Worm (Caenorhabditis elegans) whole organism, L4/young adult: ENCODE data around the gene srr-8.

Experiments used
- W03F9.2 ChIP-seq: fragments of 150-350 bp; optimal IDR thresholded peaks from 2 replicates; lab custom pipeline; 2014; ENCODE audit warnings: missing biosample characterization, missing genetic modification characterization
- dao-5 ChIP-seq: sonication (generic microtip); optimal IDR thresholded peaks from 2 replicates; lab custom pipeline; 2016; ENCODE audit warnings: missing genotype, missing genetic modification characterization, moderate library complexity, missing compliant biosample characterization
- him-1 ChIP-seq: sonication (generic microtip); optimal IDR thresholded peaks from 2 replicates; lab custom pipeline; 2016; ENCODE audit warnings: missing genotype, missing genetic modification reagents, missing genetic modification characterization, missing compliant biosample characterization

The srr-8 gene

DNA sequence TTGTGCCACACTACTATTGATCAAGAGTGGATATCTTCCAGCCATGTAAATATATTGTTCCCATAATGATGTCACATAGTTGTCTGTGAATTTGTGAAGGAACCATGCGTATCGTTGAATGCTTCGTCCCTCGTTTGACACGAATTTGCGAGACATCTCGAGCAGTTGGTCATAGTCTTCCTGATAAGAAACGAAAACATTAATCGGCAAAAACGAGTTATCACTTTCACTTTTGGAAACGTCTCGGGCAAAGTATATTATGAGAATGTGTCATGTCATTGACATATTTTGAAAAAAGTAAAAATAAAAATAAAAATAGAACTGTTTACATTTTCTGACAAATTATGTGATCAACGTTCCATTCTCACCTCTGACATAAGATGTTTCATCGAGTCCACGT lies 25.0 kb downstream of the srr-8 start:
- no peak for TF ChIP-seq him-1 (tag; lab: Kevin White, UChicago)
- no peak for TF ChIP-seq W03F9.2 (tag; lab: Kevin White, UChicago)
- TF ChIP-seq dao-5 (tag; lab: Kevin White, UChicago): no peak

ce11 chrV:5027640-5028039 lies 26.2 kb downstream of the srr-8 start, which contains the start of gene cpt-4:
Gene cpt-4 (minus strand): TSS chrV:5027723.
- no peak for TF ChIP-seq him-1 (tag; lab: Kevin White, UChicago)
- no peak for TF ChIP-seq dao-5 (tag; lab: Kevin White, UChicago)
- no peak for TF ChIP-seq W03F9.2 (tag; lab: Kevin White, UChicago)

ce11 chrV:5030212-5030611 lies 28.7 kb downstream of the srr-8 start:
- TF ChIP-seq W03F9.2 (tag; lab: Kevin White, UChicago) (no peak), dao-5 (tag; lab: Kevin White, UChicago) (no peak), him-1 (tag; lab: Kevin White, UChicago) (no peak)

DNA sequence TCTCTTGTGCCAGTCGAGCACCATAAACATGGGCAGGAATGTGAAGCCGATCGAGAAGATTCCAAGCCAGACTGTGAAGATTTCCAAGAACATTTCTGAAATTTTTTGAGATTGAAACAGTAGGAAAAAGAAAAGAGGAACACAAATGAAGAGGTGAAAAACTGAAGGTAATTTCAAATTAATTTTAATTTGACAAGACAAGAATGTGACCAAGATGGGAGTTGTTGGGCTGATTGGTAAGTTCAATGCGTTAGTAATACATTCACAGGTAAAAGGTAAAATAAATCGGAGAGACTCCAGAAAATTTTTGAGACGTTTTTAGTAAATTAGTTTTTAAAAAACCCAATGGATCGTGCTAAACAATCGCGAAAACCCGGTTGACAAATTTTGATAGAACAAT lies 29.2 kb downstream of the srr-8 start, which contains the start of gene swt-7:
Gene swt-7, minus strand, starts transcription at position 101 of the 400 bp plus-strand sequence.
- no peak for TF ChIP-seq dao-5 (tag; lab: Kevin White, UChicago)
- TF ChIP-seq him-1 (tag; lab: Kevin White, UChicago): no peak
- TF ChIP-seq W03F9.2 (tag; lab: Kevin White, UChicago): no peak

- TF ChIP-seq W03F9.2 (tag; lab: Kevin White, UChicago) (no peak), him-1 (tag; lab: Kevin White, UChicago) (no peak), dao-5 (tag; lab: Kevin White, UChicago) (no peak)
Observed at ce11 chrV:5031764-5032163, 30.3 kb downstream of the srr-8 start.

ce11 chrV:5032176-5032575 lies 30.7 kb downstream of the srr-8 start:
- TF ChIP-seq him-1 (tag; lab: Kevin White, UChicago) (no peak), W03F9.2 (tag; lab: Kevin White, UChicago) (no peak), dao-5 (tag; lab: Kevin White, UChicago) (no peak)

ce11 chrV:5033099-5033498 lies 31.6 kb downstream of the srr-8 start, which contains the start of gene K11D12.13:
Gene K11D12.13 (plus strand): TSS chrV:5033399.
- TF ChIP-seq dao-5 (tag; lab: Kevin White, UChicago) (no peak), W03F9.2 (tag; lab: Kevin White, UChicago) (no peak), him-1 (tag; lab: Kevin White, UChicago) (no peak)

DNA sequence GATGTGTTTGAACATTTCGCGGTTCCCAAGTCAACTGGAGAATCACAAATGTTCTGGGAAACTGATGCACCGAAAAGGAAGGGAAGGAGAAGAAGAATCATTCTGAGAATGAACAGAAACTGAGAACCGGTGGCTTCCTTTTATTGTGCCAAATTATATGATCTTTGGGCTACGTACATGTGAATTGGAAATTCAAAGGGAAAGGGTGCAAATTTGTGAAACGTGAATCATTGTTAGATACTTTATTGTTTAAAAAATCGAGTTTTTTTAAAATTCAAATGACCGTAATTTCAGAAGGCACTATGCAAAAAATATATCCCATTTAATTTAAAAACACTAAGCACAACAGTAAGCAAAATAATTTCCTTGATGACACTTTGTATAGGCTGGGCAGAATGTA lies 33.6 kb downstream of the srr-8 start, which contains the start of gene K11D12.6:
Gene K11D12.6, minus strand, starts transcription at position 101 of the 400 bp plus-strand sequence.
- TF ChIP-seq dao-5 (tag; lab: Kevin White, UChicago) (no peak), W03F9.2 (tag; lab: Kevin White, UChicago) (no peak), him-1 (tag; lab: Kevin White, UChicago) (no peak)

ce11 chrV:5036364-5036763 lies 34.9 kb downstream of the srr-8 start, which contains the start of gene K11D12.7:
Gene K11D12.7 (minus strand): TSS chrV:5036464.
- TF ChIP-seq him-1 (tag; lab: Kevin White, UChicago): no peak
- no peak for TF ChIP-seq W03F9.2 (tag; lab: Kevin White, UChicago)
- TF ChIP-seq dao-5 (tag; lab: Kevin White, UChicago): no peak

DNA sequence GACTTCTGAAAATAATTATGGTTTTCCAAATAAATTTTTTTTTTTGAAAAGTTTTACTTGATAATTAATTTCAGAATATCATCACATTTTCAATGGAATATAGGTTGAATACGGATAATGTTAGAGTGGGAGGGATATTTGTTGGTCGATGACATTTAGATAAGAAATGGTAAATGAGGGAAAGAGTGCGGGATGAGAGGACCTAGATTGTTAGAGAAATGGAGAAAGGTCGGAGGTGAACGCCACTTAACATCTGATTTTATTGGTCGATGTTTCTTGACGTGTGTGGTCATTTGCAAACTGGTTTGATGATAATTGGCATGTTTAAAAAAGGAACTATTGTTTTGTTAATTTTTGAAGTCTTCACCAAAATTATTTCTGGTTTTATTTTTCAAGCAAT lies 37.0 kb downstream of the srr-8 start:
- TF ChIP-seq him-1 (tag; lab: Kevin White, UChicago) (no peak), W03F9.2 (tag; lab: Kevin White, UChicago) (no peak), dao-5 (tag; lab: Kevin White, UChicago) (no peak)

ce11 chrV:5039559-5039958 lies 38.1 kb downstream of the srr-8 start, which contains the start of gene K11D12.11:
Gene K11D12.11 (minus strand): TSS chrV:5039600.
- no peak for TF ChIP-seq W03F9.2 (tag; lab: Kevin White, UChicago)
- TF ChIP-seq dao-5 (tag; lab: Kevin White, UChicago): no peak
- no peak for TF ChIP-seq him-1 (tag; lab: Kevin White, UChicago)

DNA sequence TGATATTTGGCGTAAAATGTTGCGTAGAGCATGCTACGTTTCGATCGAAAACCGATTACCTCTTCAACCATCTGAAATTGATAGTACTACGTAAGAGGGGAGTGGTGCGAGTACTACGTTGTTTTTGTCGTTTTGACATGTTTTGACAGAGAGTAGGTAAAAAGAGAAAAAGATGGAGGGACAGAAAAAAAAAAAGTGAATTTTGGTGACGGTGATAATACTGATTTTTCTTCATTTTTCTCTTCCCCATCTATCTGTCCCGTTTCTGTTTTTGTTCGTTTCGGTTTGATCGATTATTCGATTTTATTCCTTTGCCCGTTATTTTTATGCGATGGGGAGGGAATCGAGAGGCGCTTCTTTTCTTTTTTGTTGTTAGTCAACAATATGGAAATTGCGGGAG lies 39.4 kb downstream of the srr-8 start, which contains the start of gene K11D12.8:
Gene K11D12.8, minus strand, starts transcription at position 77 of the 400 bp plus-strand sequence.
- TF ChIP-seq him-1 (tag; lab: Kevin White, UChicago): no peak
- no peak for TF ChIP-seq dao-5 (tag; lab: Kevin White, UChicago)
- TF ChIP-seq W03F9.2 (tag; lab: Kevin White, UChicago): no peak

- TF ChIP-seq him-1 (tag; lab: Kevin White, UChicago) (no peak), dao-5 (tag; lab: Kevin White, UChicago) (no peak), W03F9.2 (tag; lab: Kevin White, UChicago) (no peak)
Observed at ce11 chrV:5046103-5046502, 44.6 kb downstream of the srr-8 start, which contains the start of gene exc-14. Gene exc-14 (minus strand): TSS chrV:5046203.

DNA sequence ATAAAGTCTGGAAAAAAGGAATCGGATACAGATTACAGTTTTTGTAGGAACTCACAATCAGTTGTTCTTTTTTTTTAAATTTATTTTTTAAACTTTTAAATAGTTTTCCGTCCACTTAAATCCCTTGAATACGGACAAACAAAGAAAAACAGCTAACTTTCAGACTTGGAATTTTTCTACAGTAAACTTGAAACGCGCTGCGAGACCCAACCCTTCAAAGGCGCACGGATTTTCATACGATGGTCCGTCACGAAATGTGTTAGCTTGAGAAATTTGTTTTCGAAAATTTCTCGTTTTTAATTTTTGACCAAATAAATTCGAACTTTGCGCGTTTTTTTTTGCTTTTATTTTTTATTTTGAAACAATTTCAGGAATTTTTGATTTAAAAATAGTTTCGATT lies 45.1 kb downstream of the srr-8 start:
- TF ChIP-seq W03F9.2 (tag; lab: Kevin White, UChicago): no peak
- TF ChIP-seq dao-5 (tag; lab: Kevin White, UChicago): no peak
- TF ChIP-seq him-1 (tag; lab: Kevin White, UChicago): no peak
